Worm (Caenorhabditis elegans) whole organism, L4 larva: ENCODE results near the gene F53C3.1.

Source experiments
- jun-1 ChIP-seq: fragments of 150-350 bp; optimal IDR thresholded peaks from 2 replicates; lab custom pipeline; 2014; ENCODE audit warnings: missing biosample characterization, missing genetic modification reagents, missing genetic modification characterization
- skn-1 ChIP-seq: fragments of 150-350 bp; optimal IDR thresholded peaks from 2 replicates; lab custom pipeline; 2014; ENCODE audit warnings: missing biosample characterization, missing genetic modification characterization

DNA sequence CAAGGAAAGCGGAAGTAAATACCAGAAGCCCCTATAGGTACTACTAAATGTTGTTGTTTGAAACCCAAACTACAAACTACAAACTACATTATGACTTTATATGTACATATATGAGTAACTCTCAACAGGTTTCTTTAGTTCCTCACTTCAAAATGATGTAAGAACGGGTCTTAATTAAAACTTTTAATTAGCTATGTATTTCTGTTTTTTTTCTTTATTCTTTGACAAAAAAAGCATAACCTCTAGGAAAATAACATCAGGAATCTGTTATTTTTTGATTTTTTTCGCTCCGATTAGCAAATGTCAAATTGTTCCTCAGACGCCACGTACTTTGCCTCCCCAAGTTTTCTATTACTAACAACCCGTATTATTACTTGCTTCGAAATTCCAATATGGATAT lies 33.5 kb upstream of the F53C3.1 start, which contains the start of gene srh-250:
- TF ChIP-seq skn-1 (tag; lab: Kevin White, UChicago) = no peak
- no peak for TF ChIP-seq jun-1 (tag; lab: Kevin White, UChicago)
